Fruit fly (Drosophila melanogaster) Kc167 (cell line): ENCODE data around the gene MP1.

ENCODE experiments used
- Myc ChIP-seq: fragments of >200 bp; optimal IDR thresholded peaks from 2 replicates; lab custom pipeline; 2017; ENCODE audit warnings: missing external identifiers
- h ChIP-seq: fragments of >200 bp; optimal IDR thresholded peaks from 3 replicates; lab custom pipeline; 2018; ENCODE audit warnings: missing external identifiers
- insv ChIP-seq: fragments of >200 bp; optimal IDR thresholded peaks from 3 replicates; lab custom pipeline; 2018; ENCODE audit warnings: missing external identifiers
- psq ChIP-seq: fragments of >200 bp; optimal IDR thresholded peaks from 2 replicates; lab custom pipeline; 2017; ENCODE audit warnings: missing external identifiers
- ttk ChIP-seq: sonication (Bioruptor generic); optimal IDR thresholded peaks from 2 replicates; lab custom pipeline; 2017; ENCODE audit warnings: missing external identifiers

DNA sequence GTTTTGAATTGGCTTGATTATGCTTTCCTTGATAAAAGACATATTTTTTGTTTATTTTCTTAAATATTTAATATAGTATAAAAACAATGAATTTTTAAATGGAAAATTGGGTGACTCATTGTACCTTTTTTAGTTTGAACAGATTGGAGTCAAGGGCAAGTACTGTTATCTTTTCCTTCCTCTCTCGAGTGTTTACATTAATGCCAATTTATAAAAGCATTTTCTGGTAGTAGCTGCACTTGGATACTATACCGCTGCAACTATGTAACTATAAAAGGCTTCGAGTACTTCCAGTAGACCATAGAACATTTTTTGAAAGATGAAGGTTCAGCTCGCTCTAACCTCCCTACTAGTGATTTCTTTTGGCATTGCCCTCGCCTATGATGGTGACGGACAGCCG lies 27.1 kb downstream of the MP1 start, which contains the start of gene CG14645:
- no peak for TF ChIP-seq insv (lab: Kevin White, UChicago)
- no peak for TF ChIP-seq h (lab: Kevin White, UChicago)
- no peak for TF ChIP-seq ttk (lab: Kevin White, UChicago)
- no peak for TF ChIP-seq Myc
- TF ChIP-seq psq (lab: Kevin White, UChicago) = no peak
